Fruit fly (Drosophila melanogaster) whole organism, larva: ENCODE data around the gene CG18666.
A peak's percentile ranks its signal among the peaks of the same experiment; 100 is the strongest.

Experiments used
- noc ChIP-seq: fragments of 200-800 bp; sonication (Bioruptor generic); optimal IDR thresholded peaks from 3 replicates; lab custom pipeline; 2019; ENCODE audit warnings: missing biosample characterization, mild to moderate bottlenecking, missing genetic modification characterization, moderate library complexity

CG18666 gene

dm6 chr2L:11034495-11034894 is at the start of gene CG18666:
Gene CG18666 (plus strand): TSS chr2L:11034795.
- TF ChIP-seq noc = no peak

dm6 chr2L:10986138-10986537 is 48.5 kb upstream of the CG18666 start:
- TF ChIP-seq noc = no peak

- no peak for TF ChIP-seq noc
These were observed 47.2 kb upstream of the CG18666 start, which contains the start of the genes piwi and CG12253 for dm6 chr2L:10987370-10987853. Gene piwi (minus strand): TSS chr2L:10987420. Gene CG12253 (plus strand): TSS chr2L:10987806.

- no peak for TF ChIP-seq noc
These were observed 46.6 kb upstream of the CG18666 start for dm6 chr2L:10988026-10988425.

dm6 chr2L:10989162-10989561 is 45.4 kb upstream of the CG18666 start, which contains the start of gene TTLL4A:
Gene TTLL4A (plus strand): TSS chr2L:10989401.
- TF ChIP-seq noc = no peak

dm6 chr2L:11001376-11002122 is 33.0 kb upstream of the CG18666 start, which contains the start of the genes aub and lectin-33A:
Gene aub (minus strand): TSS chr2L:11001476.
Gene lectin-33A (plus strand): TSS chr2L:11002072.
- no peak for TF ChIP-seq noc

dm6 chr2L:11003925-11004673 is 30.5 kb upstream of the CG18666 start, which contains the start of gene RpL9:
Gene RpL9 (minus strand): TSS chr2L:11004189.
- TF ChIP-seq noc = no peak

dm6 chr2L:11004674-11005045 is 29.9 kb upstream of the CG18666 start, which contains the start of gene Nup154:
Gene Nup154 (plus strand): TSS chr2L:11004820.
- TF ChIP-seq noc = no peak

- TF ChIP-seq noc = peak; percentile 46
These were observed 23.6 kb upstream of the CG18666 start, which contains the start of the genes Art8 and dUTPase for dm6 chr2L:11010999-11011398. Gene Art8 (minus strand): TSS chr2L:11011086. Gene dUTPase (plus strand): TSS chr2L:11011312.

- TF ChIP-seq noc = no peak
These were observed 20.5 kb upstream of the CG18666 start for dm6 chr2L:11014018-11014611.

dm6 chr2L:11014671-11015070 is 19.9 kb upstream of the CG18666 start:
- no peak for TF ChIP-seq noc

dm6 chr2L:11015320-11015719 is 19.3 kb upstream of the CG18666 start, which contains the start of gene Acp32CD:
Gene Acp32CD (plus strand): TSS chr2L:11015620.
- no peak for TF ChIP-seq noc

dm6 chr2L:11016695-11017094 is 17.9 kb upstream of the CG18666 start, which contains the start of gene CG14913:
Gene CG14913 (plus strand): TSS chr2L:11016995.
- TF ChIP-seq noc = no peak

dm6 chr2L:11021606-11022005 is 13.0 kb upstream of the CG18666 start:
- TF ChIP-seq noc = no peak

- no peak for TF ChIP-seq noc
These were observed 11.8 kb upstream of the CG18666 start for dm6 chr2L:11022804-11023203.

- TF ChIP-seq noc = no peak
These were observed 10.7 kb upstream of the CG18666 start for dm6 chr2L:11023875-11024274.

- no peak for TF ChIP-seq noc
These were observed 7.4 kb upstream of the CG18666 start for dm6 chr2L:11027213-11027612.
